Worm (Caenorhabditis elegans): ENCODE data around the gene cnb-1.

DNA sequence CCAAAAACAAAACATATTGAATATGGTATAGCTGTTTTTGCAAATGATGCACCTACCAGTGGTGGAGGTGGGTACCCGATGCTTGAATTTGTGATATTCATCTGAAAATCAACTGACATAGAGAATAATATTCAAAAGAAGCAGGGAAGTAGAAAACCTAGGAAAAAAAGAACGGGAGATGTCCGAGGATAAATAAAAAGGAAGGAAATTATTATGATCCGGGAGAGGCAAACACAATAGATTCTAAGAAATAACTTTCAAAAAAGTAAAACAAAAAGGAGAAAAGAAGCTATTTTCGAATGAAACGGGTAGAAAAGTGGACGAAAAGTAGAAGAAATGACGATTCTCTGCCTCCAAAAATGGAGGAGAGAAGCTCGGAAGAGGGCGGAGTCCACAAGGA, 22.6 kb upstream of the cnb-1 start, which contains the start of gene npr-25:
- TF ChIP-seq tbx-9 (tag; optimal IDR thresholded peaks at IDR 0.05; ENCODE audit: borderline replicate concordance): no peak
- TF ChIP-seq B0035.1 (tag; optimal IDR thresholded peaks at IDR 0.05): no peak
- no peak for TF ChIP-seq aptf-2 (GFP tag; conservative IDR thresholded peaks at IDR 0.05)
- no peak for TF ChIP-seq ztf-3 (GFP tag; optimal IDR thresholded peaks at IDR 0.05)
- TF ChIP-seq F55B11.4 (tag; optimal IDR thresholded peaks at IDR 0.05; ENCODE audit: borderline replicate concordance, insufficient read depth): no peak
- TF ChIP-seq nhr-80 (tag; optimal IDR thresholded peaks at IDR 0.05): no peak
- no peak for TF ChIP-seq B0261.1 (tag; optimal IDR thresholded peaks at IDR 0.05)
- no peak for TF ChIP-seq F22D6.2 (tag; optimal IDR thresholded peaks at IDR 0.05)
- TF ChIP-seq unc-62 (GFP tag; optimal IDR thresholded peaks at IDR 0.05): no peak
- no peak for TF ChIP-seq madf-6 (GFP tag; IDR thresholded peaks at IDR 0.05)
- no peak for TF ChIP-seq lsy-27 (tag; optimal IDR thresholded peaks at IDR 0.05; ENCODE audit: borderline replicate concordance, insufficient read depth)
- no peak for TF ChIP-seq snpc-1.1 (tag; optimal IDR thresholded peaks at IDR 0.05; ENCODE audit: insufficient read depth)
- TF ChIP-seq unc-130 (GFP tag; optimal IDR thresholded peaks at IDR 0.05): no peak

All from whole organism, young adult.